Worm (Caenorhabditis elegans) whole organism, L4 larva: ENCODE results near the gene C45G9.8.

ENCODE experiments used
- F44E2.7 ChIP-seq: fragments of 200-800 bp; sonication (Bioruptor generic); IDR thresholded peaks from 2 replicates; pipeline ENCODE4 v2.1.2; 2022; ENCODE audit warnings: missing genetic modification characterization, missing compliant biosample characterization
- R02D3.7 ChIP-seq: fragments of 150-350 bp; sonication (generic microtip); optimal IDR thresholded peaks from 3 replicates; lab custom pipeline; 2014; ENCODE audit warnings: missing biosample characterization, missing genetic modification characterization
- T20F7.1 ChIP-seq: fragments of 200-800 bp; sonication (Bioruptor generic); optimal IDR thresholded peaks from 2 replicates; lab custom pipeline; 2018; ENCODE audit warnings: mild to moderate bottlenecking, missing genetic modification characterization, missing compliant biosample characterization
- T26A8.4 ChIP-seq: fragments of 200-800 bp; sonication (Bioruptor generic); IDR thresholded peaks from 2 replicates; pipeline ENCODE4 v1.3.6; 2022; ENCODE audit warnings: missing genetic modification characterization, missing compliant biosample characterization
- Y105C5A.15 ChIP-seq: fragments of 200-800 bp; sonication (Bioruptor generic); IDR thresholded peaks from 2 replicates; pipeline ENCODE4 v1.3.6; 2022; ENCODE audit warnings: missing genetic modification characterization, missing compliant biosample characterization
- Y48G9A.11 ChIP-seq: fragments of 200-800 bp; sonication (Bioruptor generic); IDR thresholded peaks from 2 replicates; pipeline ENCODE4 v1.3.6; 2022; ENCODE audit warnings: missing genetic modification reagents, missing genetic modification characterization, missing compliant biosample characterization
- Y5F2A.4 ChIP-seq: fragments of 200-800 bp; sonication (Bioruptor generic); optimal IDR thresholded peaks from 2 replicates; lab custom pipeline; 2018; ENCODE audit warnings: mild to moderate bottlenecking, missing genetic modification characterization, missing compliant biosample characterization
- ZK337.2 ChIP-seq: fragments of 200-800 bp; sonication (Bioruptor generic); IDR thresholded peaks from 2 replicates; pipeline ENCODE4 v1.3.6; 2022; ENCODE audit warnings: missing genetic modification reagents, missing genetic modification characterization, missing compliant biosample characterization
- ZK546.5 ChIP-seq, 2 experiments: sonication (generic microtip); optimal IDR thresholded peaks; 2 replicates each; lab custom pipeline; 2017; ENCODE audit warnings: missing biosample characterization in 2 of 2, missing genetic modification characterization in 2 of 2
- aha-1 ChIP-seq: fragments of 150-350 bp; peaks from one replicate; lab custom pipeline; 2014; ENCODE audit warnings: missing biosample characterization, missing genetic modification characterization
- aly-2 ChIP-seq: sonication (generic microtip); optimal IDR thresholded peaks from 2 replicates; lab custom pipeline; 2018; ENCODE audit warnings: missing biosample characterization, missing genetic modification characterization
- ama-1 ChIP-seq: fragments of 150-350 bp; optimal IDR thresholded peaks from 2 replicates; lab custom pipeline; 2014; ENCODE audit warnings: inconsistent platforms, mixed read lengths
- arid-1 ChIP-seq: fragments of 200-800 bp; sonication (Bioruptor generic); conservative IDR thresholded peaks from 2 replicates; pipeline ENCODE4 v1.3.6; 2022; ENCODE audit warnings: missing genetic modification reagents, missing genetic modification characterization, missing compliant biosample characterization
- ceh-20 ChIP-seq: fragments of 200-800 bp; sonication (Bioruptor generic); IDR thresholded peaks from 2 replicates; pipeline ENCODE4 v1.3.6; 2022; ENCODE audit warnings: missing genetic modification reagents, missing genetic modification characterization, missing compliant biosample characterization
- ceh-44 ChIP-seq: fragments of 200-800 bp; sonication (Bioruptor generic); IDR thresholded peaks from 2 replicates; pipeline ENCODE4 v1.3.6; 2022; ENCODE audit warnings: missing genetic modification reagents, missing genetic modification characterization, missing compliant biosample characterization
- ceh-82 ChIP-seq: sonication (generic microtip); optimal IDR thresholded peaks from 2 replicates; lab custom pipeline; 2017; ENCODE audit warnings: missing biosample characterization, missing genetic modification characterization
- dmd-6 ChIP-seq: fragments of 200-800 bp; sonication (Bioruptor generic); IDR thresholded peaks from 2 replicates; pipeline ENCODE4 v1.3.6; 2022; ENCODE audit warnings: missing genetic modification reagents, missing genetic modification characterization, missing compliant biosample characterization
- dmd-8 ChIP-seq: fragments of 200-800 bp; sonication (Bioruptor generic); IDR thresholded peaks from 2 replicates; pipeline ENCODE4 v1.3.6; 2022; ENCODE audit warnings: missing genetic modification characterization, missing compliant biosample characterization
- egl-43 ChIP-seq: fragments of 200-800 bp; sonication (Bioruptor generic); IDR thresholded peaks from 2 replicates; pipeline ENCODE4 v1.3.6; 2022; ENCODE audit warnings: missing genetic modification reagents, missing genetic modification characterization, missing compliant biosample characterization
- fkh-10 ChIP-seq: fragments of 150-350 bp; optimal IDR thresholded peaks from 2 replicates; lab custom pipeline; 2014; ENCODE audit warnings: missing biosample characterization, missing genetic modification reagents, missing genetic modification characterization
- gei-8 ChIP-seq: fragments of 200-800 bp; sonication (Bioruptor generic); optimal IDR thresholded peaks from 2 replicates; lab custom pipeline; 2018; ENCODE audit warnings: mild to moderate bottlenecking, missing genetic modification characterization, missing compliant biosample characterization
- hlh-30 ChIP-seq: sonication (generic microtip); optimal IDR thresholded peaks from 2 replicates; lab custom pipeline; 2017; ENCODE audit warnings: antibody characterized with exemption, mild to moderate bottlenecking, missing genetic modification characterization, missing compliant biosample characterization; ENCODE audit not compliant: insufficient read depth
- hmg-1.1 ChIP-seq: fragments of 200-800 bp; sonication (Bioruptor generic); IDR thresholded peaks from 2 replicates; pipeline ENCODE4 v1.3.6; 2022; ENCODE audit warnings: missing genetic modification reagents, missing genetic modification characterization, missing compliant biosample characterization
- lin-13 ChIP-seq: fragments of 150-350 bp; optimal IDR thresholded peaks from 2 replicates; lab custom pipeline; 2014; ENCODE audit warnings: missing biosample characterization, missing genetic modification reagents, missing genetic modification characterization
- lin-15B ChIP-seq: fragments of 150-350 bp; sonication (generic microtip); optimal IDR thresholded peaks from 3 replicates; lab custom pipeline; 2014; ENCODE audit warnings: missing biosample characterization, missing genetic modification characterization
- lin-29 ChIP-seq: fragments of 200-800 bp; sonication (Bioruptor generic); IDR thresholded peaks from 2 replicates; pipeline ENCODE4 v1.3.6; 2022; ENCODE audit warnings: missing genetic modification reagents, missing genetic modification characterization, missing compliant biosample characterization
- lin-38 ChIP-seq: fragments of 200-800 bp; sonication (Bioruptor generic); IDR thresholded peaks from 2 replicates; pipeline ENCODE4 v1.3.6; 2022; ENCODE audit warnings: missing genetic modification reagents, missing genetic modification characterization, missing compliant biosample characterization
- lir-3 ChIP-seq: sonication (generic microtip); optimal IDR thresholded peaks from 2 replicates; lab custom pipeline; 2016; ENCODE audit warnings: mild to moderate bottlenecking, missing genetic modification characterization, missing compliant biosample characterization
- madf-5 ChIP-seq, 2 experiments: fragments of 200-800 bp; sonication (Bioruptor generic); IDR thresholded peaks; 2 replicates each; pipeline ENCODE4 v1.3.6; 2022; ENCODE audit warnings: missing compliant biosample characterization in 2 of 2, missing genetic modification characterization in 2 of 2
- madf-9 ChIP-seq: fragments of 200-800 bp; sonication (Bioruptor generic); conservative IDR thresholded peaks from 2 replicates; pipeline ENCODE4 v1.3.6; 2022; ENCODE audit warnings: missing genetic modification reagents, missing genetic modification characterization, missing compliant biosample characterization
- mdl-1 ChIP-seq, 2 experiments: fragments of 150-350 bp in 1 of 2; sonication (generic microtip) in 1 of 2; optimal IDR thresholded peaks; 2 replicates each; lab custom pipeline; 2014 to 2017; ENCODE audit warnings: missing biosample characterization in 2 of 2, missing genetic modification characterization in 2 of 2
- mxl-2 ChIP-seq: fragments of 200-800 bp; sonication (Bioruptor generic); conservative IDR thresholded peaks from 2 replicates; pipeline ENCODE4 v1.3.6; 2022; ENCODE audit warnings: missing genetic modification reagents, missing genetic modification characterization, missing compliant biosample characterization
- nhr-10 ChIP-seq: fragments of 150-350 bp; optimal IDR thresholded peaks from 2 replicates; lab custom pipeline; 2014; ENCODE audit warnings: missing biosample characterization, missing genetic modification characterization
- nhr-111 ChIP-seq: fragments of 200-800 bp; sonication (Bioruptor generic); optimal IDR thresholded peaks from 2 replicates; lab custom pipeline; 2018; ENCODE audit warnings: mild to moderate bottlenecking, missing genetic modification characterization, missing compliant biosample characterization
- nhr-237 ChIP-seq: sonication (generic microtip); optimal IDR thresholded peaks from 2 replicates; lab custom pipeline; 2017; ENCODE audit warnings: missing biosample characterization, missing genetic modification characterization
- nhr-25 ChIP-seq: sonication (generic microtip); optimal IDR thresholded peaks from 2 replicates; lab custom pipeline; 2017; ENCODE audit warnings: missing genetic modification characterization, mild to moderate bottlenecking, missing compliant biosample characterization, antibody characterized with exemption, moderate library complexity, borderline replicate concordance; ENCODE audit not compliant: insufficient read depth
- nhr-28 ChIP-seq: fragments of 150-350 bp; optimal IDR thresholded peaks from 2 replicates; lab custom pipeline; 2014; ENCODE audit warnings: missing biosample characterization, missing genetic modification characterization
- nhr-77 ChIP-seq: fragments of 150-350 bp; optimal IDR thresholded peaks from 2 replicates; lab custom pipeline; 2014; ENCODE audit warnings: missing biosample characterization, missing genetic modification characterization
- pha-4 ChIP-seq, 2 experiments: fragments of 150-350 bp in 1 of 2; fragments of 200-800 bp in 1 of 2; sonication (Bioruptor generic) in 1 of 2; IDR thresholded peaks in 1 of 2; optimal IDR thresholded peaks in 1 of 2; 2 replicates each; pipeline versions ENCODE4 v1.3.6 to Lab custom; 2014 to 2022; ENCODE audit warnings: missing genetic modification characterization in 2 of 2, missing genetic modification reagents in 2 of 2, missing biosample characterization in 1 of 2, missing compliant biosample characterization in 1 of 2
- php-3 ChIP-seq: fragments of 200-800 bp; sonication (Bioruptor generic); IDR thresholded peaks from 2 replicates; pipeline ENCODE4 v1.3.6; 2022; ENCODE audit warnings: missing genetic modification reagents, missing genetic modification characterization, missing compliant biosample characterization
- rbr-2 ChIP-seq: sonication (generic microtip); optimal IDR thresholded peaks from 2 replicates; lab custom pipeline; 2016; ENCODE audit warnings: missing genotype, missing genetic modification characterization, missing compliant biosample characterization
- sdz-12 ChIP-seq: fragments of 200-800 bp; sonication (Bioruptor generic); optimal IDR thresholded peaks from 2 replicates; lab custom pipeline; 2018; ENCODE audit warnings: mild to moderate bottlenecking, missing genetic modification characterization, missing compliant biosample characterization
- snpc-1.2 ChIP-seq: fragments of 200-800 bp; sonication (Bioruptor generic); IDR thresholded peaks from 2 replicates; pipeline ENCODE4 v1.3.6; 2022; ENCODE audit warnings: missing genetic modification reagents, missing genetic modification characterization, missing compliant biosample characterization
- snpc-4 ChIP-seq: fragments of 150-350 bp; optimal IDR thresholded peaks from 2 replicates; lab custom pipeline; 2014; ENCODE audit warnings: missing biosample characterization, missing genetic modification characterization
- tag-97 ChIP-seq: fragments of 200-800 bp; sonication (Bioruptor generic); IDR thresholded peaks from 2 replicates; pipeline ENCODE4 v1.3.6; 2022; ENCODE audit warnings: missing genetic modification characterization, missing compliant biosample characterization
- tra-1 ChIP-seq: fragments of 200-800 bp; sonication (Bioruptor generic); IDR thresholded peaks from 2 replicates; pipeline ENCODE4 v1.3.6; 2022; ENCODE audit warnings: missing genetic modification reagents, missing genetic modification characterization, missing compliant biosample characterization
- unc-39 ChIP-seq: sonication (generic microtip); optimal IDR thresholded peaks from 2 replicates; lab custom pipeline; 2017; ENCODE audit warnings: missing biosample characterization, missing genetic modification characterization
- zag-1 ChIP-seq: fragments of 150-350 bp; optimal IDR thresholded peaks from 2 replicates; lab custom pipeline; 2014; ENCODE audit warnings: missing biosample characterization, missing genetic modification characterization
- zfp-3 ChIP-seq: fragments of 200-800 bp; sonication (Bioruptor generic); conservative IDR thresholded peaks from 2 replicates; pipeline ENCODE4 v1.3.6; 2022; ENCODE audit warnings: missing genetic modification reagents, missing genetic modification characterization, missing compliant biosample characterization
- zip-11 ChIP-seq: fragments of 200-800 bp; sonication (Bioruptor generic); IDR thresholded peaks from 2 replicates; pipeline ENCODE4 v1.3.6; 2022; ENCODE audit warnings: missing genetic modification characterization, missing compliant biosample characterization
- ztf-7 ChIP-seq: fragments of 150-350 bp; optimal IDR thresholded peaks from 2 replicates; lab custom pipeline; 2014; ENCODE audit warnings: missing biosample characterization, missing genetic modification characterization

The C45G9.8 gene

ce11 chrIII:5025136-5025629, 28.3 kb downstream of the C45G9.8 start:
- TF ChIP-seq snpc-4 (tag; lab: Kevin White, UChicago) (no peak), ceh-20 (GFP tag; lab: Robert Waterston, UW) (peak; percentile 20; the same call in 1 of the 2 replicates), pha-4 (GFP tag; IDR thresholded peaks at IDR 0.05; lab: Robert Waterston, UW) (peak; percentile 72), pha-4 (tag; optimal IDR thresholded peaks at IDR 0.05; lab: Kevin White, UChicago) (no peak), nhr-10 (tag; lab: Kevin White, UChicago) (no peak), madf-5 (GFP tag; IDR thresholded peaks at IDR 0.05; lab: Robert Waterston, UW) (no peak), arid-1 (GFP tag; lab: Robert Waterston, UW) (no peak), zfp-3 (GFP tag; lab: Robert Waterston, UW) (peak; percentile 82), ama-1 (lab: Kevin White, UChicago) (peak; percentile 80), lir-3 (no peak), lin-13 (GFP tag; lab: Kevin White, UChicago) (no peak), nhr-77 (tag; lab: Kevin White, UChicago) (no peak), Y105C5A.15 (no peak), fkh-10 (GFP tag; lab: Kevin White, UChicago) (no peak), Y48G9A.11 (GFP tag; lab: Robert Waterston, UW) (peak; percentile 17; the same call in 1 of the 2 replicates), hmg-1.1 (GFP tag; lab: Robert Waterston, UW) (0 out of 2 replicates have a peak, but pooled peaks have one; percentile 30), unc-39 (tag; lab: Kevin White, UChicago) (no peak), ZK546.5 (tag; optimal IDR thresholded peaks at IDR 0.05; lab: Kevin White, UChicago) (no peak), ztf-7 (tag; lab: Kevin White, UChicago) (no peak), aly-2 (tag; lab: Kevin White, UChicago) (no peak), T26A8.4 (GFP tag; lab: Robert Waterston, UW) (peak; percentile 60), rbr-2 (tag; lab: Kevin White, UChicago) (peak; percentile 46), Y5F2A.4 (no peak), dmd-6 (GFP tag; lab: Robert Waterston, UW) (peak; percentile 49), T20F7.1 (peak; percentile 62), mdl-1 (tag; optimal IDR thresholded peaks at IDR 0.05; lab: Kevin White, UChicago) (no peak), tag-97 (GFP tag; lab: Robert Waterston, UW) (no peak), aha-1 (tag; lab: Kevin White, UChicago) (peak; percentile 80), R02D3.7 (no peak), mxl-2 (GFP tag; lab: Robert Waterston, UW) (no peak), F44E2.7 (GFP tag; lab: Robert Waterston, UW) (no peak), hlh-30 (no peak), egl-43 (GFP tag; lab: Robert Waterston, UW) (no peak), lin-29 (GFP tag; lab: Robert Waterston, UW) (no peak), madf-9 (GFP tag; lab: Robert Waterston, UW) (peak; percentile 65), snpc-1.2 (peak; percentile 41; the same call in 1 of the 2 replicates), lin-38 (GFP tag; lab: Robert Waterston, UW) (peak; percentile 55; the same call in 1 of the 2 replicates), dmd-8 (no peak), nhr-25 (tag; lab: Kevin White, UChicago) (no peak), sdz-12 (peak; percentile 41), lin-15B (no peak), ZK337.2 (GFP tag; lab: Robert Waterston, UW) (0 out of 2 replicates have a peak, but pooled peaks have one; percentile 26), nhr-237 (tag; lab: Kevin White, UChicago) (no peak), nhr-28 (tag; lab: Kevin White, UChicago) (no peak), gei-8 (GFP tag; lab: Kevin White, UChicago) (no peak), zag-1 (no peak), tra-1 (GFP tag; lab: Robert Waterston, UW) (0 out of 2 replicates have a peak, but pooled peaks have one; percentile 13), nhr-111 (no peak), ceh-44 (no peak), php-3 (GFP tag; lab: Robert Waterston, UW) (0 out of 2 replicates have a peak, but pooled peaks have one; percentile 11), ceh-82 (tag; lab: Kevin White, UChicago) (no peak), zip-11 (GFP tag; lab: Robert Waterston, UW) (no peak)
